Comparison of ENCODE assay signal across 5 worm cellular contexts in genomic region chrV:3388299-3388698, ce11.
TF ChIP-seq lines count a peak whose summit lies in the region.

No protein-coding gene starts in this region.

TF ChIP-seq in whole organism, L1 larva, 84 proteins besides CTCF, POLR2A, EP300 and RAD21 (continues in another document):
- TF ChIP-seq nhr-71 (tag; optimal IDR thresholded peaks at IDR 0.05; lab: Kevin White, UChicago) (peak; percentile 52), nhr-20 (tag; optimal IDR thresholded peaks at IDR 0.05; lab: Kevin White, UChicago) (peak; percentile 60), snu-23 (GFP tag; optimal IDR thresholded peaks at IDR 0.05; lab: Kevin White, UChicago) (peak; percentile 42), tbx-2 (tag; optimal IDR thresholded peaks at IDR 0.05; lab: Kevin White, UChicago) (no peak), ets-5 (GFP tag; IDR thresholded peaks at IDR 0.05; lab: Robert Waterston, UW) (no peak), efl-1 (optimal IDR thresholded peaks at IDR 0.05; lab: Kevin White, UChicago) (peak; percentile 15 to 17), efl-1 (GFP tag; optimal IDR thresholded peaks at IDR 0.05 in 1 of 2; lab: Kevin White, UChicago) (no peak), nhr-85 (tag; lab: Kevin White, UChicago) (peak; percentile 49), lsy-2 (tag; optimal IDR thresholded peaks at IDR 0.05; lab: Kevin White, UChicago) (no peak), unc-86 (tag; optimal IDR thresholded peaks at IDR 0.05; lab: Kevin White, UChicago) (no peak), nhr-47 (tag; optimal IDR thresholded peaks at IDR 0.05; lab: Kevin White, UChicago) (peak; percentile 21), blmp-1 (tag; optimal IDR thresholded peaks at IDR 0.05; lab: Kevin White, UChicago) (peak; percentile 26), lin-14 (GFP tag; optimal IDR thresholded peaks at IDR 0.05; lab: Kevin White, UChicago) (peak; percentile 85), lin-35 (GFP tag; optimal IDR thresholded peaks at IDR 0.05; lab: Kevin White, UChicago) (peak in 1 of 2 experiments; percentile 14), ceh-82 (tag; optimal IDR thresholded peaks at IDR 0.05; lab: Kevin White, UChicago) (no peak), sox-4 (tag; optimal IDR thresholded peaks at IDR 0.05; lab: Kevin White, UChicago) (no peak), rnt-1 (tag; optimal IDR thresholded peaks at IDR 0.05; lab: Kevin White, UChicago) (peak; percentile 58), fkh-8 (tag; optimal IDR thresholded peaks at IDR 0.05; lab: Kevin White, UChicago) (no peak), sptf-1 (tag; optimal IDR thresholded peaks at IDR 0.05; lab: Kevin White, UChicago) (no peak)

TF ChIP-seq in whole organism, L2 larva, 48 proteins besides CTCF, POLR2A, EP300 and RAD21 (continues in another document):
- no peak for TF ChIP-seq ama-1 (optimal IDR thresholded peaks at IDR 0.05; lab: Kevin White, UChicago)
- no peak for TF ChIP-seq nhr-10 (tag; optimal IDR thresholded peaks at IDR 0.05; lab: Kevin White, UChicago)
- TF ChIP-seq nhr-11 (tag; optimal IDR thresholded peaks at IDR 0.05; lab: Kevin White, UChicago) = no peak
- no peak for TF ChIP-seq unc-39 (tag; optimal IDR thresholded peaks at IDR 0.05; lab: Kevin White, UChicago)
- TF ChIP-seq C34F6.9 (tag; optimal IDR thresholded peaks at IDR 0.05; lab: Kevin White, UChicago) = peak; percentile 4
- TF ChIP-seq lin-13 (GFP tag; optimal IDR thresholded peaks at IDR 0.05; lab: Kevin White, UChicago) = no peak
- peak; percentile 17 for TF ChIP-seq egl-27 (tag; optimal IDR thresholded peaks at IDR 0.05; lab: Kevin White, UChicago)
- no peak for TF ChIP-seq R02D3.7 (tag; optimal IDR thresholded peaks at IDR 0.05; lab: Kevin White, UChicago)
- TF ChIP-seq elt-3 (tag; optimal IDR thresholded peaks at IDR 0.05; lab: Kevin White, UChicago) = no peak
- no peak for TF ChIP-seq nhr-25 (tag; optimal IDR thresholded peaks at IDR 0.05; lab: Kevin White, UChicago)
- TF ChIP-seq lsy-2 (tag; optimal IDR thresholded peaks at IDR 0.05; lab: Kevin White, UChicago) = peak in 1 of 2 experiments; percentile 27
- TF ChIP-seq unc-55 (GFP tag; optimal IDR thresholded peaks at IDR 0.05; lab: Kevin White, UChicago) = no peak
- TF ChIP-seq blmp-1 (tag; optimal IDR thresholded peaks at IDR 0.05; lab: Kevin White, UChicago; ENCODE audit: insufficient read depth) = no peak
- no peak for TF ChIP-seq skn-1 (tag; optimal IDR thresholded peaks at IDR 0.05; lab: Kevin White, UChicago)
- TF ChIP-seq nhr-129 (tag; optimal IDR thresholded peaks at IDR 0.05; lab: Kevin White, UChicago) = peak; percentile 31
- no peak for TF ChIP-seq aly-2 (tag; optimal IDR thresholded peaks at IDR 0.05; lab: Kevin White, UChicago)
- no peak for TF ChIP-seq lin-11 (tag; optimal IDR thresholded peaks at IDR 0.05; lab: Kevin White, UChicago)
- TF ChIP-seq fos-1 (tag; optimal IDR thresholded peaks at IDR 0.05; lab: Kevin White, UChicago) = peak; percentile 29
- TF ChIP-seq Y55F3AM.14 (GFP tag; optimal IDR thresholded peaks at IDR 0.05; lab: Kevin White, UChicago) = no peak

TF ChIP-seq in whole organism, L3 larva, 47 proteins besides CTCF, POLR2A, EP300 and RAD21:
- no peak for TF ChIP-seq nhr-77 (tag; optimal IDR thresholded peaks at IDR 0.05; lab: Kevin White, UChicago)
- peak; percentile 62 for TF ChIP-seq pqm-1 (tag; optimal IDR thresholded peaks at IDR 0.05; lab: Kevin White, UChicago)
- peak; percentile 64 for TF ChIP-seq elt-2 (tag; optimal IDR thresholded peaks at IDR 0.05; lab: Kevin White, UChicago)
- no peak for TF ChIP-seq lin-15B (tag; optimal IDR thresholded peaks at IDR 0.05; lab: Kevin White, UChicago)
- TF ChIP-seq lin-39 (tag; optimal IDR thresholded peaks at IDR 0.05; lab: Kevin White, UChicago) = peak; percentile 3
- peak; percentile 17 for TF ChIP-seq jun-1 (tag; optimal IDR thresholded peaks at IDR 0.05; lab: Kevin White, UChicago)
- peak; percentile 31 for TF ChIP-seq nhr-23 (tag; optimal IDR thresholded peaks at IDR 0.05; lab: Kevin White, UChicago)
- TF ChIP-seq ceh-28 (tag; optimal IDR thresholded peaks at IDR 0.05; lab: Kevin White, UChicago) = peak; percentile 36

TF ChIP-seq in whole organism, L4 larva, 104 proteins besides CTCF, POLR2A, EP300 and RAD21 (continues in another document):
- TF ChIP-seq nhr-77 (tag; optimal IDR thresholded peaks at IDR 0.05; lab: Kevin White, UChicago) (peak; percentile 54), rbr-2 (tag; optimal IDR thresholded peaks at IDR 0.05; lab: Kevin White, UChicago) (no peak), unc-62 (GFP tag; optimal IDR thresholded peaks at IDR 0.05 in 1 of 2; lab: Kevin White, UChicago) (no peak), unc-62 (tag; optimal IDR thresholded peaks at IDR 0.05; lab: Kevin White, UChicago) (no peak), Y75B8A.6 (GFP tag; IDR thresholded peaks at IDR 0.05; lab: Robert Waterston, UW) (no peak), ama-1 (optimal IDR thresholded peaks at IDR 0.05; lab: Kevin White, UChicago) (no peak), nhr-6 (tag; optimal IDR thresholded peaks at IDR 0.05; lab: Kevin White, UChicago) (no peak), mxl-2 (GFP tag; conservative IDR thresholded peaks at IDR 0.05; lab: Robert Waterston, UW) (no peak), hlh-30 (tag; optimal IDR thresholded peaks at IDR 0.05; lab: Kevin White, UChicago; ENCODE audit: insufficient read depth) (peak; percentile 57), snpc-1.2 (GFP tag; IDR thresholded peaks at IDR 0.05; lab: Robert Waterston, UW) (no peak), fos-1 (tag; optimal IDR thresholded peaks at IDR 0.05; lab: Kevin White, UChicago) (no peak), nhr-28 (tag; optimal IDR thresholded peaks at IDR 0.05; lab: Kevin White, UChicago) (peak; percentile 90), snpc-4 (tag; optimal IDR thresholded peaks at IDR 0.05; lab: Kevin White, UChicago) (no peak), attf-4 (tag; optimal IDR thresholded peaks at IDR 0.05; lab: Kevin White, UChicago) (no peak), ZK337.2 (GFP tag; IDR thresholded peaks at IDR 0.05; lab: Robert Waterston, UW) (no peak), T20F7.1 (GFP tag; optimal IDR thresholded peaks at IDR 0.05; lab: Kevin White, UChicago) (no peak), nhr-48 (tag; optimal IDR thresholded peaks at IDR 0.05; lab: Kevin White, UChicago) (peak; percentile 82), lim-7 (GFP tag; IDR thresholded peaks at IDR 0.05; lab: Robert Waterston, UW) (no peak), dve-1 (tag; optimal IDR thresholded peaks at IDR 0.05; lab: Kevin White, UChicago; ENCODE audit: insufficient read depth) (no peak), zip-2 (tag; optimal IDR thresholded peaks at IDR 0.05; lab: Kevin White, UChicago) (no peak), daf-16 (GFP tag; optimal IDR thresholded peaks at IDR 0.05; lab: Kevin White, UChicago) (peak in 1 of 2 experiments; percentile 36), daf-16 (tag; optimal IDR thresholded peaks at IDR 0.05; lab: Kevin White, UChicago) (peak; percentile 63), lin-15B (tag; optimal IDR thresholded peaks at IDR 0.05; lab: Kevin White, UChicago) (no peak), unc-39 (tag; optimal IDR thresholded peaks at IDR 0.05; lab: Kevin White, UChicago) (no peak), dmd-6 (GFP tag; IDR thresholded peaks at IDR 0.05; lab: Robert Waterston, UW) (peak; percentile 81), spr-3 (GFP tag; optimal IDR thresholded peaks at IDR 0.05; lab: Kevin White, UChicago) (no peak), pha-4 (GFP tag; IDR thresholded peaks at IDR 0.05; lab: Robert Waterston, UW) (no peak), pha-4 (tag; optimal IDR thresholded peaks at IDR 0.05; lab: Kevin White, UChicago) (peak; percentile 40)

TF ChIP-seq in whole organism, young adult, 124 proteins besides CTCF, POLR2A, EP300 and RAD21:
- TF ChIP-seq hmg-1.2 (GFP tag; IDR thresholded peaks at IDR 0.05; lab: Robert Waterston, UW) (peak; percentile 60), attf-5 (GFP tag; optimal IDR thresholded peaks at IDR 0.05; lab: Kevin White, UChicago) (peak; percentile 37), nhr-80 (tag; optimal IDR thresholded peaks at IDR 0.05; lab: Kevin White, UChicago) (peak; percentile 83), zfh-2 (GFP tag; conservative IDR thresholded peaks at IDR 0.05; lab: Robert Waterston, UW) (peak; percentile 42; the same call in 1 of the 2 replicates), let-607 (tag; optimal IDR thresholded peaks at IDR 0.05; lab: Kevin White, UChicago) (no peak), snpc-4 (GFP tag; optimal IDR thresholded peaks at IDR 0.05; lab: Kevin White, UChicago) (no peak), snpc-4 (tag; optimal IDR thresholded peaks at IDR 0.05; lab: Kevin White, UChicago) (peak in 1 of 4 experiments; percentile 19), dox-1 (GFP tag; IDR thresholded peaks at IDR 0.05; lab: Robert Waterston, UW) (peak; percentile 60), Y56A3A.18 (GFP tag; IDR thresholded peaks at IDR 0.05; lab: Robert Waterston, UW) (0 out of 2 replicates have a peak, but pooled peaks have one; percentile 12), him-1 (tag; optimal IDR thresholded peaks at IDR 0.05; lab: Kevin White, UChicago) (no peak), ztf-26 (tag; optimal IDR thresholded peaks at IDR 0.05; lab: Kevin White, UChicago) (no peak)
